Worm (Caenorhabditis elegans) whole organism, young adult: ENCODE data around the gene frpr-3.

Source experiments
- Y53F4B.3 ChIP-seq: fragments of 200-800 bp; sonication (Bioruptor generic); IDR thresholded peaks from 2 replicates; pipeline ENCODE4 v1.3.6; 2022; ENCODE audit warnings: missing genetic modification reagents, missing genetic modification characterization, missing compliant biosample characterization
- ama-1 ChIP-seq, 3 experiments: fragments of 150-350 bp in 1 of 3; sonication (generic microtip) in 2 of 3; optimal IDR thresholded peaks; 2 replicates each; lab custom pipeline; 2014 to 2018; ENCODE audit warnings: missing biosample characterization in 2 of 3, missing genetic modification characterization in 2 of 3, missing genetic modification reagents in 2 of 3
- ceh-100 ChIP-seq: fragments of 200-800 bp; sonication (Bioruptor generic); IDR thresholded peaks from 2 replicates; pipeline ENCODE4 v1.3.6; 2022; ENCODE audit warnings: missing genetic modification reagents, missing genetic modification characterization, missing compliant biosample characterization
- ceh-58 ChIP-seq: fragments of 200-800 bp; sonication (Bioruptor generic); IDR thresholded peaks from 2 replicates; pipeline ENCODE4 v1.3.6; 2022; ENCODE audit warnings: missing genetic modification characterization, missing compliant biosample characterization
- ceh-91 ChIP-seq: fragments of 200-800 bp; sonication (Bioruptor generic); IDR thresholded peaks from 2 replicates; pipeline ENCODE4 v1.3.6; 2022; ENCODE audit warnings: missing genetic modification reagents, missing genetic modification characterization, missing compliant biosample characterization
- die-1 ChIP-seq: sonication (generic microtip); optimal IDR thresholded peaks from 2 replicates; lab custom pipeline; 2016; ENCODE audit warnings: missing genotype, mild to moderate bottlenecking, missing genetic modification characterization, missing compliant biosample characterization
- lin-35 ChIP-seq, 3 experiments: fragments of 150-350 bp in 2 of 3; sonication (generic microtip) in 1 of 3; optimal IDR thresholded peaks; 2 replicates each; lab custom pipeline; 2014 to 2018; ENCODE audit warnings: missing biosample characterization in 3 of 3, missing genetic modification characterization in 3 of 3, missing genetic modification reagents in 3 of 3
- nhr-179 ChIP-seq: sonication (generic microtip); optimal IDR thresholded peaks from 2 replicates; lab custom pipeline; 2016; ENCODE audit warnings: mild to moderate bottlenecking, missing genetic modification characterization, missing compliant biosample characterization
- nhr-90 ChIP-seq: sonication (generic microtip); optimal IDR thresholded peaks from 2 replicates; lab custom pipeline; 2016; ENCODE audit warnings: missing genotype, mild to moderate bottlenecking, missing genetic modification characterization, missing compliant biosample characterization
- pha-4 ChIP-seq: fragments of 150-350 bp; sonication (generic microtip); optimal IDR thresholded peaks from 2 replicates; lab custom pipeline; 2014; ENCODE audit warnings: missing biosample characterization, missing genetic modification reagents, missing genetic modification characterization
- sea-2 ChIP-seq: fragments of 200-800 bp; sonication (Bioruptor generic); IDR thresholded peaks from 2 replicates; pipeline ENCODE4 v1.3.6; 2022; ENCODE audit warnings: missing genetic modification characterization, missing compliant biosample characterization
- snpc-1.1 ChIP-seq: sonication (generic microtip); optimal IDR thresholded peaks from 2 replicates; lab custom pipeline; 2017; ENCODE audit warnings: missing genetic modification characterization, mild to moderate bottlenecking, missing compliant biosample characterization, antibody characterized with exemption, moderate library complexity, missing genotype, missing genetic modification reagents; ENCODE audit not compliant: insufficient read depth
- snpc-4 ChIP-seq, 5 experiments: fragments of 150-350 bp in 1 of 5; sonication (generic microtip) in 4 of 5; optimal IDR thresholded peaks; 2 replicates each; lab custom pipeline; 2014 to 2018; ENCODE audit warnings: missing genetic modification characterization in 5 of 5, missing biosample characterization in 3 of 5, antibody characterized with exemption in 2 of 5, mild to moderate bottlenecking in 2 of 5, missing compliant biosample characterization in 2 of 5, missing genotype in 2 of 5, moderate library complexity in 2 of 5, missing genetic modification reagents in 1 of 5
- unc-62 ChIP-seq: fragments of 150-350 bp; optimal IDR thresholded peaks from 2 replicates; lab custom pipeline; 2014; ENCODE audit warnings: missing biosample characterization, missing genetic modification reagents, missing genetic modification characterization

DNA sequence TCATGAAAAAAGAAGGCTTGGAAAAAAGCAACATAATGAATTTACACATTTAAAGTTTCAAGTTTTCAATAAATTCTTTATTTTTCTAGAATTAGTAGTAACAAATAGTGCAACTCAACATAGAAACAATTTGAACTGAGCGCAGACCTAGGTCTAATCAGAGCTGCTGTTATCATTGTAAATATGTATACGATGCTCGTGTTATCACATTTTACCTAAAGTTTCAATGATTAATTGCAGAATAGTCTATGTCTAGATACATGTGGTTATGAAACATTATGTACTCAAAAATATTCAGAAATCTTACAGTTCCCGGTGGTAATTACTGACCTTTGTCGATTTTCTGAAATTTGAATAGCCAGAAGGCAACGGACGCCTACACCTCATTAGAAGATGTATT lies 15.1 kb upstream of the frpr-3 start:
- no peak for TF ChIP-seq nhr-90 (tag; lab: Kevin White, UChicago)
- TF ChIP-seq ama-1 (optimal IDR thresholded peaks at IDR 0.05; lab: Kevin White, UChicago), result no peak
- TF ChIP-seq ama-1 (GFP tag; optimal IDR thresholded peaks at IDR 0.05; lab: Kevin White, UChicago), result no peak
- no peak for TF ChIP-seq nhr-179 (tag; lab: Kevin White, UChicago)
- no peak for TF ChIP-seq unc-62 (GFP tag; lab: Kevin White, UChicago)
- TF ChIP-seq die-1, result no peak
- no peak for TF ChIP-seq ceh-91
- TF ChIP-seq pha-4 (tag; lab: Kevin White, UChicago), result no peak
- TF ChIP-seq snpc-1.1 (tag; lab: Kevin White, UChicago), result no peak
- no peak for TF ChIP-seq lin-35 (GFP tag; optimal IDR thresholded peaks at IDR 0.05; lab: Kevin White, UChicago)
- no peak for TF ChIP-seq snpc-4 (GFP tag; optimal IDR thresholded peaks at IDR 0.05; lab: Kevin White, UChicago)
- no peak for TF ChIP-seq snpc-4 (tag; optimal IDR thresholded peaks at IDR 0.05; lab: Kevin White, UChicago)
- no peak for TF ChIP-seq ceh-58 (GFP tag; lab: Robert Waterston, UW)
- TF ChIP-seq sea-2 (GFP tag; lab: Robert Waterston, UW), result no peak
- no peak for TF ChIP-seq ceh-100
- no peak for TF ChIP-seq Y53F4B.3 (GFP tag; lab: Robert Waterston, UW)
